Worm (Caenorhabditis elegans): ENCODE measurements around the gene abts-3.

ce11 chrII:6142539-6142938 is 9.8 kb downstream of the abts-3 start:
- TF ChIP-seq nhr-28 (tag; optimal IDR thresholded peaks at IDR 0.05) (no peak), elt-1 (tag; optimal IDR thresholded peaks at IDR 0.05; ENCODE audit: borderline replicate concordance, insufficient read depth) (no peak), nhr-2 (tag; optimal IDR thresholded peaks at IDR 0.05) (no peak), mep-1 (tag; optimal IDR thresholded peaks at IDR 0.05) (no peak), elt-3 (tag; optimal IDR thresholded peaks at IDR 0.05) (no peak), lsy-2 (tag; optimal IDR thresholded peaks at IDR 0.05) (no peak), unc-62 (GFP tag; optimal IDR thresholded peaks at IDR 0.05) (no peak), snpc-4 (tag; optimal IDR thresholded peaks at IDR 0.05) (no peak), ztf-11 (tag; optimal IDR thresholded peaks at IDR 0.05) (no peak), nhr-237 (tag; optimal IDR thresholded peaks at IDR 0.05) (no peak), lin-32 (GFP tag; optimal IDR thresholded peaks at IDR 0.05) (no peak), tbx-8 (GFP tag; optimal IDR thresholded peaks at IDR 0.05) (no peak), pha-4 (tag; optimal IDR thresholded peaks at IDR 0.05) (no peak), nhr-12 (tag; optimal IDR thresholded peaks at IDR 0.05) (no peak)
